Worm (Caenorhabditis elegans) whole organism, L1 larva: Measurements from ENCODE around the gene srbc-26.
A peak's percentile ranks its signal among the peaks of the same experiment; 100 is the strongest.

Experiments used
- C34B4.2 ChIP-seq: sonication (generic microtip); optimal IDR thresholded peaks from 2 replicates; lab custom pipeline; 2017; ENCODE audit warnings: mild to moderate bottlenecking, missing genetic modification characterization, missing compliant biosample characterization
- Y116A8C.19 ChIP-seq: sonication (generic microtip); optimal IDR thresholded peaks from 2 replicates; lab custom pipeline; 2016; ENCODE audit warnings: missing compliant biosample characterization, missing genetic modification characterization, borderline replicate concordance
- alr-1 ChIP-seq: fragments of 200-800 bp; sonication (Bioruptor generic); optimal IDR thresholded peaks from 2 replicates; lab custom pipeline; 2018; ENCODE audit warnings: borderline replicate concordance, mild to moderate bottlenecking, missing genetic modification characterization, missing compliant biosample characterization
- aly-2 ChIP-seq: fragments of 150-350 bp; optimal IDR thresholded peaks from 2 replicates; lab custom pipeline; 2014; ENCODE audit warnings: missing biosample characterization, missing genetic modification characterization
- ceh-8 ChIP-seq: fragments of 200-800 bp; sonication (Bioruptor generic); optimal IDR thresholded peaks from 2 replicates; lab custom pipeline; 2018; ENCODE audit warnings: mild to moderate bottlenecking, missing genetic modification characterization, moderate library complexity, missing compliant biosample characterization
- ceh-82 ChIP-seq, 3 experiments: fragments of 150-350 bp in 1 of 3; sonication (generic microtip) in 2 of 3; optimal IDR thresholded peaks; 2 replicates each; lab custom pipeline; 2014 to 2017; ENCODE audit warnings: missing biosample characterization in 3 of 3, missing genetic modification characterization in 3 of 3
- dpl-1 ChIP-seq, 3 experiments: fragments of 150-350 bp in 2 of 3; sonication (generic microtip) in 1 of 3; optimal IDR thresholded peaks; 2 replicates each; lab custom pipeline; 2014 to 2017; ENCODE audit warnings: missing biosample characterization in 3 of 3, missing genetic modification characterization in 3 of 3, missing genetic modification reagents in 3 of 3
- dsc-1 ChIP-seq: sonication (generic microtip); optimal IDR thresholded peaks from 2 replicates; lab custom pipeline; 2016; ENCODE audit warnings: mild to moderate bottlenecking, missing genetic modification characterization, missing compliant biosample characterization
- efl-1 ChIP-seq, 4 experiments: fragments of 150-350 bp; optimal IDR thresholded peaks in 3 of 4; peaks in 1 of 4; 1 replicate in 1 of 4; 2 replicates in 3 of 4; lab custom pipeline; 2014; ENCODE audit warnings: missing biosample characterization in 2 of 4, missing genetic modification characterization in 2 of 4, missing genetic modification reagents in 2 of 4
- elt-2 ChIP-seq: sonication (generic microtip); optimal IDR thresholded peaks from 2 replicates; lab custom pipeline; 2016; ENCODE audit warnings: missing genetic modification characterization, mild to moderate bottlenecking, inconsistent platforms, missing compliant biosample characterization, missing genetic modification reagents
- ets-5 ChIP-seq: fragments of 200-800 bp; sonication (Bioruptor generic); IDR thresholded peaks from 2 replicates; pipeline ENCODE4 v1.3.6; 2022; ENCODE audit warnings: missing genetic modification characterization, missing compliant biosample characterization
- fkh-4 ChIP-seq: sonication (generic microtip); optimal IDR thresholded peaks from 2 replicates; lab custom pipeline; 2016; ENCODE audit warnings: missing compliant biosample characterization, missing genetic modification characterization, borderline replicate concordance
- fos-1 ChIP-seq: fragments of 150-350 bp; optimal IDR thresholded peaks from 2 replicates; lab custom pipeline; 2014; ENCODE audit warnings: missing biosample characterization, missing genetic modification characterization
- lin-35 ChIP-seq, 2 experiments: fragments of 150-350 bp; optimal IDR thresholded peaks; 2 replicates each; lab custom pipeline; 2014; ENCODE audit warnings: missing biosample characterization in 2 of 2, missing genetic modification characterization in 2 of 2, missing genetic modification reagents in 2 of 2
- lin-39 ChIP-seq: fragments of 150-350 bp; optimal IDR thresholded peaks from 2 replicates; lab custom pipeline; 2014; ENCODE audit warnings: missing biosample characterization, missing genetic modification reagents, missing genetic modification characterization
- lsy-2 ChIP-seq, 2 experiments: fragments of 150-350 bp; optimal IDR thresholded peaks; 2 replicates each; lab custom pipeline; 2014; ENCODE audit warnings: missing biosample characterization in 2 of 2, missing genetic modification characterization in 2 of 2
- mab-9 ChIP-seq: fragments of 200-800 bp; sonication (Bioruptor generic); IDR thresholded peaks from 2 replicates; pipeline ENCODE4 v1.3.6; 2022; ENCODE audit warnings: missing genetic modification reagents, missing genetic modification characterization, missing compliant biosample characterization
- mef-2 ChIP-seq: fragments of 150-350 bp; optimal IDR thresholded peaks from 2 replicates; lab custom pipeline; 2014; ENCODE audit warnings: missing biosample characterization, missing genetic modification characterization
- mep-1 ChIP-seq: fragments of 150-350 bp; optimal IDR thresholded peaks from 2 replicates; lab custom pipeline; 2014; ENCODE audit warnings: missing biosample characterization, missing genetic modification characterization
- nhr-12 ChIP-seq: sonication (generic microtip); optimal IDR thresholded peaks from 2 replicates; lab custom pipeline; 2017; ENCODE audit warnings: missing biosample characterization, missing genetic modification characterization
- nhr-20 ChIP-seq: sonication (generic microtip); optimal IDR thresholded peaks from 2 replicates; lab custom pipeline; 2016; ENCODE audit warnings: mild to moderate bottlenecking, missing genetic modification characterization, missing compliant biosample characterization
- nhr-237 ChIP-seq: fragments of 150-350 bp; optimal IDR thresholded peaks from 2 replicates; lab custom pipeline; 2014; ENCODE audit warnings: missing biosample characterization, missing genetic modification characterization
- nhr-28 ChIP-seq: fragments of 150-350 bp; optimal IDR thresholded peaks from 2 replicates; lab custom pipeline; 2014; ENCODE audit warnings: missing biosample characterization, missing genetic modification characterization
- nhr-47 ChIP-seq: sonication (generic microtip); optimal IDR thresholded peaks from 2 replicates; lab custom pipeline; 2016; ENCODE audit warnings: mild to moderate bottlenecking, missing genetic modification characterization, moderate library complexity, missing compliant biosample characterization
- nhr-71 ChIP-seq: sonication (generic microtip); optimal IDR thresholded peaks from 2 replicates; lab custom pipeline; 2016; ENCODE audit warnings: mild to moderate bottlenecking, missing genetic modification characterization, moderate library complexity, missing compliant biosample characterization
- nhr-84 ChIP-seq: sonication (generic microtip); optimal IDR thresholded peaks from 2 replicates; lab custom pipeline; 2017; ENCODE audit warnings: missing biosample characterization, missing genetic modification characterization
- pax-3 ChIP-seq: fragments of 200-800 bp; sonication (Bioruptor generic); optimal IDR thresholded peaks from 2 replicates; lab custom pipeline; 2018; ENCODE audit warnings: mild to moderate bottlenecking, missing genetic modification characterization, moderate library complexity, missing compliant biosample characterization
- rnt-1 ChIP-seq: sonication (generic microtip); optimal IDR thresholded peaks from 2 replicates; lab custom pipeline; 2016; ENCODE audit warnings: mild to moderate bottlenecking, missing genetic modification characterization, moderate library complexity, missing compliant biosample characterization
- skn-1 ChIP-seq: fragments of 150-350 bp; optimal IDR thresholded peaks from 2 replicates; lab custom pipeline; 2014; ENCODE audit warnings: missing biosample characterization, missing genetic modification characterization
- sox-4 ChIP-seq: sonication (generic microtip); optimal IDR thresholded peaks from 2 replicates; lab custom pipeline; 2016; ENCODE audit warnings: missing genetic modification characterization, missing compliant biosample characterization
- sup-37 ChIP-seq: fragments of 200-800 bp; sonication (Bioruptor generic); optimal IDR thresholded peaks from 2 replicates; lab custom pipeline; 2018; ENCODE audit warnings: mild to moderate bottlenecking, missing genetic modification characterization, missing compliant biosample characterization
- swsn-7 ChIP-seq: sonication (generic microtip); optimal IDR thresholded peaks from 2 replicates; lab custom pipeline; 2016; ENCODE audit warnings: missing genetic modification characterization, missing compliant biosample characterization
- tlp-1 ChIP-seq: fragments of 150-350 bp; optimal IDR thresholded peaks from 2 replicates; lab custom pipeline; 2014; ENCODE audit warnings: missing biosample characterization, missing genetic modification characterization
- unc-130 ChIP-seq: fragments of 150-350 bp; optimal IDR thresholded peaks from 2 replicates; lab custom pipeline; 2017; ENCODE audit warnings: missing biosample characterization, missing genetic modification characterization, inconsistent platforms
- unc-62 ChIP-seq: fragments of 150-350 bp; optimal IDR thresholded peaks from 2 replicates; lab custom pipeline; 2014; ENCODE audit warnings: missing biosample characterization, missing genetic modification reagents, missing genetic modification characterization
- vab-15 ChIP-seq: sonication (generic microtip); optimal IDR thresholded peaks from 2 replicates; lab custom pipeline; 2017; ENCODE audit warnings: missing genotype, mild to moderate bottlenecking, missing genetic modification characterization, missing compliant biosample characterization
- xbp-1 ChIP-seq: sonication (generic microtip); optimal IDR thresholded peaks from 2 replicates; lab custom pipeline; 2016; ENCODE audit warnings: missing genetic modification characterization, missing compliant biosample characterization
- zag-1 ChIP-seq: fragments of 150-350 bp; optimal IDR thresholded peaks from 2 replicates; lab custom pipeline; 2014; ENCODE audit warnings: missing biosample characterization, missing genetic modification characterization
- zip-4 ChIP-seq: fragments of 200-800 bp; sonication (Bioruptor generic); optimal IDR thresholded peaks from 2 replicates; lab custom pipeline; 2018; ENCODE audit warnings: mild to moderate bottlenecking, missing genetic modification characterization, moderate library complexity, missing compliant biosample characterization
- ztf-11 ChIP-seq, 2 experiments: sonication (generic microtip); optimal IDR thresholded peaks; 2 replicates each; lab custom pipeline; 2016 to 2017; ENCODE audit warnings: missing genetic modification characterization in 2 of 2, missing biosample characterization in 1 of 2, missing compliant biosample characterization in 1 of 2
- ztf-4 ChIP-seq: fragments of 150-350 bp; optimal IDR thresholded peaks from 2 replicates; lab custom pipeline; 2014; ENCODE audit warnings: missing biosample characterization, missing genetic modification characterization

srbc-26 gene

ce11 chrV:17171551-17171950 lies at the start of gene srbc-26:
Gene srbc-26 (plus strand): TSS chrV:17171851.
- TF ChIP-seq ets-5 (GFP tag; lab: Robert Waterston, UW): no peak

- TF ChIP-seq mef-2 (tag; lab: Kevin White, UChicago): no peak
- TF ChIP-seq lin-39 (tag; lab: Kevin White, UChicago): no peak
- TF ChIP-seq dsc-1 (tag; lab: Kevin White, UChicago): no peak
- TF ChIP-seq aly-2 (tag; lab: Kevin White, UChicago): no peak
- TF ChIP-seq nhr-47 (tag; lab: Kevin White, UChicago): no peak
- no peak for TF ChIP-seq lsy-2 (tag; optimal IDR thresholded peaks at IDR 0.05; lab: Kevin White, UChicago)
- no peak for TF ChIP-seq fkh-4 (tag; lab: Kevin White, UChicago)
- TF ChIP-seq skn-1: no peak
- no peak for TF ChIP-seq tlp-1 (tag; lab: Kevin White, UChicago)
- TF ChIP-seq rnt-1: no peak
Measured at ce11 chrV:17151292-17151691, 20.4 kb upstream of the srbc-26 start.

- no peak for TF ChIP-seq zip-4 (GFP tag; lab: Kevin White, UChicago)
- no peak for TF ChIP-seq lin-35 (GFP tag; optimal IDR thresholded peaks at IDR 0.05; lab: Kevin White, UChicago)
- no peak for TF ChIP-seq nhr-28
- no peak for TF ChIP-seq aly-2 (tag; lab: Kevin White, UChicago)
- no peak for TF ChIP-seq elt-2 (tag; lab: Kevin White, UChicago)
- no peak for TF ChIP-seq ceh-82 (tag; optimal IDR thresholded peaks at IDR 0.05; lab: Kevin White, UChicago)
- no peak for TF ChIP-seq zag-1 (tag; lab: Kevin White, UChicago)
- no peak for TF ChIP-seq alr-1 (tag; lab: Kevin White, UChicago)
- no peak for TF ChIP-seq vab-15 (tag; lab: Kevin White, UChicago)
- no peak for TF ChIP-seq xbp-1 (tag; lab: Kevin White, UChicago)
- TF ChIP-seq fos-1 (tag; lab: Kevin White, UChicago): no peak
- no peak for TF ChIP-seq ztf-4 (tag; lab: Kevin White, UChicago)
- TF ChIP-seq mep-1 (tag; lab: Kevin White, UChicago): no peak
- TF ChIP-seq swsn-7 (tag; lab: Kevin White, UChicago): no peak
- TF ChIP-seq nhr-20: no peak
- no peak for TF ChIP-seq sox-4 (tag; lab: Kevin White, UChicago)
- no peak for TF ChIP-seq unc-130
- TF ChIP-seq, all 84 proteins: peak for 0
Measured at ce11 chrV:17154944-17155343, 16.7 kb upstream of the srbc-26 start.

ce11 chrV:17155384-17155858 lies 16.2 kb upstream of the srbc-26 start, which contains the start of gene F40D4.17:
Gene F40D4.17 (minus strand): TSS chrV:17155434.
- TF ChIP-seq sup-37 (GFP tag; lab: Kevin White, UChicago) (no peak), efl-1 (optimal IDR thresholded peaks at IDR 0.05; lab: Kevin White, UChicago) (peak in 1 of 2 experiments; percentile 81), efl-1 (GFP tag; optimal IDR thresholded peaks at IDR 0.05 in 1 of 2; lab: Kevin White, UChicago) (peak in 1 of 2 experiments; percentile 93)

ce11 chrV:17157154-17157553 lies 14.5 kb upstream of the srbc-26 start, which contains the start of gene F40D4.13:
Gene F40D4.13 (minus strand): TSS chrV:17157254.
- no peak for TF ChIP-seq xbp-1 (tag; lab: Kevin White, UChicago)
- no peak for TF ChIP-seq ets-5 (GFP tag; lab: Robert Waterston, UW)
- TF ChIP-seq alr-1 (tag; lab: Kevin White, UChicago): no peak
- TF ChIP-seq nhr-237 (tag; lab: Kevin White, UChicago): no peak
- no peak for TF ChIP-seq mab-9 (GFP tag; lab: Robert Waterston, UW)
- TF ChIP-seq nhr-84 (tag; lab: Kevin White, UChicago): no peak
- no peak for TF ChIP-seq lsy-2 (tag; optimal IDR thresholded peaks at IDR 0.05; lab: Kevin White, UChicago)
- no peak for TF ChIP-seq C34B4.2 (tag; lab: Kevin White, UChicago)
- TF ChIP-seq pax-3: no peak
- no peak for TF ChIP-seq ceh-8
- TF ChIP-seq ztf-11 (tag; optimal IDR thresholded peaks at IDR 0.05; lab: Kevin White, UChicago): no peak
- TF ChIP-seq unc-62: no peak
- no peak for TF ChIP-seq dpl-1 (GFP tag; optimal IDR thresholded peaks at IDR 0.05; lab: Kevin White, UChicago)
- no peak for TF ChIP-seq ztf-4 (tag; lab: Kevin White, UChicago)
- no peak for TF ChIP-seq Y116A8C.19 (tag; lab: Kevin White, UChicago)
- no peak for TF ChIP-seq nhr-12 (tag; lab: Kevin White, UChicago)
- no peak for TF ChIP-seq nhr-71 (tag; lab: Kevin White, UChicago)
